Fruit fly (Drosophila melanogaster) whole organism, embryonic: ENCODE measurements around the gene lin-28.

Experiments used
- Blimp-1 ChIP-seq: fragments of 200-800 bp; sonication (Bioruptor generic); optimal IDR thresholded peaks from 3 replicates; lab custom pipeline; 2018; ENCODE audit warnings: missing biosample characterization, missing genetic modification characterization, mild to moderate bottlenecking, moderate library complexity, missing genetic modification reagents
- CG10959 ChIP-seq: fragments of 200-800 bp; sonication (Bioruptor generic); IDR thresholded peaks from 2 replicates; pipeline ENCODE4 v1.3.6; 2022; ENCODE audit warnings: missing biosample characterization, missing genetic modification characterization
- CG11456 ChIP-seq: fragments of 200-800 bp; sonication (Bioruptor generic); IDR thresholded peaks from 3 replicates; pipeline ENCODE4 v1.3.6; 2022; ENCODE audit warnings: missing biosample characterization, missing genetic modification characterization
- CG12942 ChIP-seq: fragments of 200-800 bp; sonication (Bioruptor generic); optimal IDR thresholded peaks from 3 replicates; lab custom pipeline; 2016; ENCODE audit warnings: missing biosample characterization, missing genetic modification characterization
- CG13424 ChIP-seq: fragments of 200-800 bp; sonication (Bioruptor generic); optimal IDR thresholded peaks from 2 replicates; lab custom pipeline; 2019; ENCODE audit warnings: missing biosample characterization, mild to moderate bottlenecking, missing genetic modification characterization, moderate library complexity
- CG15073 ChIP-seq: fragments of 200-800 bp; sonication (Bioruptor generic); optimal IDR thresholded peaks from 2 replicates; lab custom pipeline; 2016; ENCODE audit warnings: missing biosample characterization, missing genetic modification characterization
- CG2120 ChIP-seq: fragments of 200-800 bp; sonication (Bioruptor generic); optimal IDR thresholded peaks from 3 replicates; lab custom pipeline; 2016; ENCODE audit warnings: missing biosample characterization, missing genetic modification characterization
- CG2199 ChIP-seq: fragments of 200-800 bp; sonication (Bioruptor generic); IDR thresholded peaks from 3 replicates; pipeline ENCODE4 v1.3.6; 2022; ENCODE audit warnings: missing biosample characterization, missing genetic modification characterization
- CG31224 ChIP-seq: fragments of 200-800 bp; sonication (Bioruptor generic); IDR thresholded peaks from 2 replicates; pipeline ENCODE4 v1.3.6; 2022; ENCODE audit warnings: missing biosample characterization, missing genetic modification characterization
- CG3163 ChIP-seq: fragments of 200-800 bp; sonication (Bioruptor generic); optimal IDR thresholded peaks from 3 replicates; lab custom pipeline; 2016; ENCODE audit warnings: missing biosample characterization, missing genetic modification characterization
- CG32532 ChIP-seq: fragments of 200-800 bp; sonication (Bioruptor generic); IDR thresholded peaks from 2 replicates; pipeline ENCODE4 v1.3.6; 2022; ENCODE audit warnings: missing biosample characterization, missing genetic modification characterization
- CG34422 ChIP-seq: fragments of 200-800 bp; sonication (Bioruptor generic); IDR thresholded peaks from 3 replicates; pipeline ENCODE4 v1.3.6; 2022; ENCODE audit warnings: missing biosample characterization, missing genetic modification characterization
- CG4360 ChIP-seq: fragments of 200-800 bp; sonication (Bioruptor generic); IDR thresholded peaks from 2 replicates; pipeline ENCODE4 v1.3.6; 2022; ENCODE audit warnings: missing biosample characterization, missing genetic modification characterization
- CG6683 ChIP-seq: fragments of 200-800 bp; sonication (Bioruptor generic); optimal IDR thresholded peaks from 2 replicates; lab custom pipeline; 2017; ENCODE audit warnings: missing biosample characterization, mild to moderate bottlenecking, missing genetic modification characterization, missing genetic modification reagents
- CG7839 ChIP-seq: fragments of 200-800 bp; sonication (Bioruptor generic); optimal IDR thresholded peaks from 3 replicates; lab custom pipeline; 2018; ENCODE audit warnings: missing biosample characterization, mild to moderate bottlenecking, missing genetic modification characterization, moderate library complexity
- CG7987 ChIP-seq: fragments of 200-800 bp; sonication (Bioruptor generic); optimal IDR thresholded peaks from 2 replicates; lab custom pipeline; 2018; ENCODE audit warnings: missing biosample characterization, mild to moderate bottlenecking, missing genetic modification characterization, moderate library complexity
- CG8089 ChIP-seq: fragments of 200-800 bp; sonication (Bioruptor generic); optimal IDR thresholded peaks from 3 replicates; lab custom pipeline; 2016; ENCODE audit warnings: missing biosample characterization, missing genetic modification characterization
- CHES-1-like ChIP-seq: fragments of 200-800 bp; sonication (Bioruptor generic); optimal IDR thresholded peaks from 2 replicates; lab custom pipeline; 2016; ENCODE audit warnings: missing biosample characterization, missing genetic modification characterization
- Chrac-16 ChIP-seq: fragments of 200-800 bp; sonication (Bioruptor generic); optimal IDR thresholded peaks from 3 replicates; lab custom pipeline; 2016; ENCODE audit warnings: missing biosample characterization, missing genetic modification characterization
- D ChIP-seq, 2 experiments: fragments of 200-800 bp in 1 of 2; fragments of >200 bp in 1 of 2; sonication (Bioruptor generic) in 1 of 2; optimal IDR thresholded peaks; 2 replicates in 1 of 2; 3 replicates in 1 of 2; lab custom pipeline; 2017; ENCODE audit warnings: mild to moderate bottlenecking in 1 of 2, missing biosample characterization in 1 of 2, missing genetic modification characterization in 1 of 2, missing genetic modification reagents in 1 of 2
- ERR ChIP-seq: fragments of 200-800 bp; sonication (Bioruptor generic); optimal IDR thresholded peaks from 2 replicates; lab custom pipeline; 2016; ENCODE audit warnings: missing biosample characterization, missing genetic modification characterization
- Eip74EF ChIP-seq, 2 experiments: fragments of 200-800 bp in 1 of 2; fragments of >200 bp in 1 of 2; sonication (Bioruptor generic) in 1 of 2; optimal IDR thresholded peaks; 2 replicates each; lab custom pipeline; 2017 to 2019; ENCODE audit warnings: missing biosample characterization in 2 of 2, missing genetic modification characterization in 2 of 2, mild to moderate bottlenecking in 1 of 2, moderate library complexity in 1 of 2
- Fer1 ChIP-seq: fragments of 200-800 bp; sonication (Bioruptor generic); optimal IDR thresholded peaks from 2 replicates; lab custom pipeline; 2017; ENCODE audit warnings: missing biosample characterization, mild to moderate bottlenecking, missing genetic modification characterization
- HLH54F ChIP-seq: fragments of 200-800 bp; sonication (Bioruptor generic); optimal IDR thresholded peaks from 3 replicates; lab custom pipeline; 2016; ENCODE audit warnings: missing biosample characterization, missing genetic modification characterization
- MBD-R2 ChIP-seq: fragments of 200-800 bp; sonication (Bioruptor generic); IDR thresholded peaks from 2 replicates; pipeline ENCODE4 v1.3.6; 2022; ENCODE audit warnings: missing biosample characterization, missing genetic modification characterization
- MESR4 ChIP-seq: fragments of 200-800 bp; sonication (Bioruptor generic); optimal IDR thresholded peaks from 2 replicates; lab custom pipeline; 2018; ENCODE audit warnings: missing biosample characterization, mild to moderate bottlenecking, missing genetic modification characterization, moderate library complexity
- Poxn ChIP-seq: fragments of 200-800 bp; sonication (Bioruptor generic); IDR thresholded peaks from 2 replicates; pipeline ENCODE4 v1.3.6; 2022; ENCODE audit warnings: missing biosample characterization, missing genetic modification characterization
- Scr ChIP-seq: fragments of 200-800 bp; sonication (Bioruptor generic); IDR thresholded peaks from 2 replicates; pipeline ENCODE4 v1.3.6; 2022; ENCODE audit warnings: missing biosample characterization, missing genetic modification characterization; ENCODE audit not compliant: partially characterized antibody
- Sox100B ChIP-seq: fragments of 200-800 bp; sonication (Bioruptor generic); optimal IDR thresholded peaks from 3 replicates; lab custom pipeline; 2018; ENCODE audit warnings: missing biosample characterization, mild to moderate bottlenecking, missing genetic modification characterization
- Stat92E ChIP-seq, 3 experiments: fragments of >200 bp in 2 of 3; fragments of 200-800 bp in 1 of 3; sonication (Bioruptor generic) in 1 of 3; optimal IDR thresholded peaks; 2 replicates each; lab custom pipeline; 2017 to 2019; ENCODE audit warnings: missing biosample characterization in 3 of 3, missing genetic modification characterization in 3 of 3, mild to moderate bottlenecking in 1 of 3, moderate library complexity in 1 of 3
- az2 ChIP-seq: fragments of 200-800 bp; sonication (Bioruptor generic); optimal IDR thresholded peaks from 3 replicates; lab custom pipeline; 2016; ENCODE audit warnings: missing biosample characterization, missing genetic modification characterization
- cg ChIP-seq: fragments of 200-800 bp; sonication (Bioruptor generic); optimal IDR thresholded peaks from 3 replicates; lab custom pipeline; 2019; ENCODE audit warnings: missing biosample characterization, mild to moderate bottlenecking, missing genetic modification characterization, moderate library complexity
- chm ChIP-seq: fragments of 200-800 bp; sonication (Bioruptor generic); IDR thresholded peaks from 2 replicates; pipeline ENCODE4 v1.3.6; 2022; ENCODE audit warnings: missing biosample characterization, missing genetic modification characterization
- croc ChIP-seq: fragments of 200-800 bp; sonication (Bioruptor generic); conservative IDR thresholded peaks from 3 replicates; pipeline ENCODE4 v1.3.6; 2022; ENCODE audit warnings: missing biosample characterization, missing genetic modification characterization
- emc ChIP-seq: fragments of 200-800 bp; sonication (Bioruptor generic); optimal IDR thresholded peaks from 2 replicates; lab custom pipeline; 2016; ENCODE audit warnings: missing biosample characterization, missing genetic modification characterization
- en ChIP-seq: fragments of 200-800 bp; sonication (Bioruptor generic); optimal IDR thresholded peaks from 2 replicates; lab custom pipeline; 2016; ENCODE audit warnings: missing biosample characterization, missing genetic modification characterization
- gsb ChIP-seq: fragments of 200-800 bp; sonication (Bioruptor generic); IDR thresholded peaks from 2 replicates; pipeline ENCODE4 v1.3.6; 2022; ENCODE audit warnings: missing biosample characterization, missing genetic modification characterization
- kni ChIP-seq: fragments of 200-800 bp; sonication (Bioruptor generic); optimal IDR thresholded peaks from 3 replicates; lab custom pipeline; 2017; ENCODE audit warnings: mild to moderate bottlenecking, missing biosample characterization, missing genetic modification reagents, missing genetic modification characterization
- pan ChIP-seq, 4 experiments: fragments of >200 bp in 3 of 4; fragments of 200-800 bp in 1 of 4; sonication (Bioruptor generic) in 1 of 4; optimal IDR thresholded peaks in 3 of 4; IDR thresholded peaks in 1 of 4; 2 replicates each; pipeline versions ENCODE4 v1.3.6 to Lab custom; 2017 to 2022; ENCODE audit warnings: missing biosample characterization in 2 of 4, missing genetic modification characterization in 2 of 4, mixed read lengths in 1 of 4
- phol ChIP-seq: fragments of 200-800 bp; sonication (Bioruptor generic); optimal IDR thresholded peaks from 3 replicates; lab custom pipeline; 2018; ENCODE audit warnings: missing biosample characterization, mild to moderate bottlenecking, missing genetic modification characterization, moderate library complexity
- prd ChIP-seq, 3 experiments: fragments of >200 bp in 2 of 3; fragments of 200-800 bp in 1 of 3; sonication (Bioruptor generic) in 1 of 3; optimal IDR thresholded peaks in 2 of 3; IDR thresholded peaks in 1 of 3; 2 replicates in 2 of 3; 3 replicates in 1 of 3; pipeline versions ENCODE4 v1.3.6 to Lab custom; 2017 to 2022; ENCODE audit warnings: missing biosample characterization in 1 of 3, missing genetic modification characterization in 1 of 3
- sisA ChIP-seq: fragments of 200-800 bp; sonication (Bioruptor generic); IDR thresholded peaks from 2 replicates; pipeline ENCODE4 v1.3.6; 2022; ENCODE audit warnings: missing biosample characterization, missing genetic modification characterization
- stwl ChIP-seq: fragments of 200-800 bp; sonication (Bioruptor generic); optimal IDR thresholded peaks from 3 replicates; lab custom pipeline; 2018; ENCODE audit warnings: missing biosample characterization, mild to moderate bottlenecking, missing genetic modification characterization, moderate library complexity
- sug ChIP-seq: fragments of 200-800 bp; optimal IDR thresholded peaks from 2 replicates; lab custom pipeline; 2019; ENCODE audit warnings: missing biosample characterization, mild to moderate bottlenecking, missing genetic modification characterization, moderate library complexity
- toy ChIP-seq: fragments of 200-800 bp; sonication (Bioruptor generic); IDR thresholded peaks from 2 replicates; pipeline ENCODE4 v1.3.6; 2022; ENCODE audit warnings: missing biosample characterization, missing genetic modification characterization
- unc-4 ChIP-seq: fragments of 200-800 bp; sonication (Bioruptor generic); IDR thresholded peaks from 2 replicates; pipeline ENCODE4 v1.3.6; 2022; ENCODE audit warnings: missing biosample characterization, missing genetic modification characterization; ENCODE audit not compliant: partially characterized antibody
- zen2 ChIP-seq: fragments of 200-800 bp; sonication (Bioruptor generic); IDR thresholded peaks from 3 replicates; pipeline ENCODE4 v1.3.6; 2022; ENCODE audit warnings: missing biosample characterization, missing genetic modification characterization; ENCODE audit not compliant: partially characterized antibody
- zf30C ChIP-seq: fragments of 200-800 bp; sonication (Bioruptor generic); optimal IDR thresholded peaks from 3 replicates; lab custom pipeline; 2018; ENCODE audit warnings: missing biosample characterization, mild to moderate bottlenecking, missing genetic modification characterization

lin-28 gene

dm6 chr3L:5630608-5631080 lies 23.8 kb upstream of the lin-28 start, which contains the start of gene Blimp-1 (continued):
- TF ChIP-seq MESR4 (no peak), CG11456 (0 out of 3 replicates have a peak, but pooled peaks have one; percentile 7), CG4360 (no peak), Stat92E (GFP tag; optimal IDR thresholded peaks at IDR 0.05; lab: Kevin White, UChicago) (no peak), CG34422 (GFP tag; lab: Robert Waterston, UW) (peak; percentile 29; the same call in 1 of the 3 replicates), Blimp-1 (peak; percentile 51), phol (tag; lab: Kevin White, UChicago) (no peak), croc (GFP tag; lab: Robert Waterston, UW) (no peak), Scr (GFP tag; lab: Robert Waterston, UW) (peak; percentile 29; the same call in 1 of the 2 replicates), en (no peak), prd (optimal IDR thresholded peaks at IDR 0.05; lab: Kevin White, UChicago) (no peak), prd (GFP tag; IDR thresholded peaks at IDR 0.05; lab: Robert Waterston, UW) (no peak), Eip74EF (GFP tag; optimal IDR thresholded peaks at IDR 0.05; lab: Kevin White, UChicago) (peak in 1 of 2 experiments; percentile 4), CG7987 (GFP tag; lab: Kevin White, UChicago) (no peak), CG3163 (peak; percentile 86), sug (tag; lab: Kevin White, UChicago) (no peak), toy (GFP tag; lab: Robert Waterston, UW) (no peak), CG10959 (GFP tag; lab: Robert Waterston, UW) (no peak), CG2120 (GFP tag; lab: Kevin White, UChicago) (no peak), Fer1 (GFP tag; lab: Kevin White, UChicago) (no peak), kni (GFP tag; lab: Kevin White, UChicago) (peak; percentile 44), MBD-R2 (GFP tag; lab: Robert Waterston, UW) (no peak), CG8089 (GFP tag; lab: Kevin White, UChicago) (no peak), Sox100B (GFP tag; lab: Kevin White, UChicago) (no peak), stwl (tag; lab: Kevin White, UChicago) (no peak), sisA (GFP tag; lab: Robert Waterston, UW) (no peak), Chrac-16 (no peak), ERR (no peak), D (optimal IDR thresholded peaks at IDR 0.05; lab: Kevin White, UChicago) (peak; percentile 24), D (GFP tag; optimal IDR thresholded peaks at IDR 0.05; lab: Kevin White, UChicago) (no peak), CG13424 (no peak), unc-4 (GFP tag; lab: Robert Waterston, UW) (no peak), zf30C (GFP tag; lab: Kevin White, UChicago) (peak; percentile 55), pan (optimal IDR thresholded peaks at IDR 0.05; lab: Kevin White, UChicago) (no peak), pan (GFP tag; optimal IDR thresholded peaks at IDR 0.05 in 1 of 2, IDR thresholded peaks at IDR 0.05 in 1 of 2) (no peak), CG7839 (tag; lab: Kevin White, UChicago) (no peak), gsb (GFP tag; lab: Robert Waterston, UW) (no peak), CHES-1-like (no peak), CG15073 (GFP tag; lab: Kevin White, UChicago) (no peak), CG31224 (GFP tag; lab: Robert Waterston, UW) (no peak), CG32532 (GFP tag; lab: Robert Waterston, UW) (peak; percentile 51), zen2 (GFP tag; lab: Robert Waterston, UW) (no peak), Poxn (GFP tag; lab: Robert Waterston, UW) (no peak), chm (GFP tag; lab: Robert Waterston, UW) (peak; percentile 19; the same call in 1 of the 2 replicates), CG12942 (no peak), HLH54F (no peak), cg (GFP tag; lab: Kevin White, UChicago) (peak; percentile 89), az2 (GFP tag; lab: Kevin White, UChicago) (no peak), CG6683 (no peak), emc (GFP tag; lab: Kevin White, UChicago) (no peak), CG2199 (GFP tag; lab: Robert Waterston, UW) (peak; percentile 85; the same call in 2 of the 3 replicates)
